Fruit fly (Drosophila melanogaster): ENCODE results near the gene Hsc70-1.

Gene Hsc70-1

DNA sequence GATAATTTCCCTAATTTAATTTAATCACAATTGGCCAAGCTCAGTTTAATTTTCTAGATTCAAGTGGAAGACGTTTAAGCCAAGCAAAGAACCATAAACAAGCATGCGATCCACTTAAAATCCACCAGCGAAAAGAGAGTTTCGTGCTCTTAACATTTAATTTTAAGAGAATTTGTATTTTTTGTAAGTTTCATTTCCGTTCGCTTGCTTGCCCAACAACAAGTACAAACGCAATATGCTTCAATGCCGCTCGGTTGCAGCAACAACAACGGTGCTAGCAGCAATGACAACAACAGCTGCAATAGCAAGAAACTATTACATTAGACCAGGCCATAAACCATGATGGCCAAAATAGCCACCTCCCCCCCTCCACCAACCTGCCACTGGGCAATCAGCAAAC, 39.0 kb upstream of the Hsc70-1 start:
- TF ChIP-seq odd (GFP tag; optimal IDR thresholded peaks at IDR 0.05): peak; percentile 7
- peak; percentile 88; the same call in 2 of the 4 replicates for TF ChIP-seq chinmo (GFP tag; IDR thresholded peaks at IDR 0.05; ENCODE audit: partially characterized antibody)
- no peak for TF ChIP-seq CG18619 (GFP tag; optimal IDR thresholded peaks at IDR 0.05)
- TF ChIP-seq CG8924 (tag; optimal IDR thresholded peaks at IDR 0.05): no peak
- TF ChIP-seq CG5953 (GFP tag; IDR thresholded peaks at IDR 0.05): no peak
- TF ChIP-seq phol (tag; optimal IDR thresholded peaks at IDR 0.05): no peak
- no peak for TF ChIP-seq CG16779 (GFP tag; IDR thresholded peaks at IDR 0.05)
- TF ChIP-seq MESR4 (GFP tag; optimal IDR thresholded peaks at IDR 0.05): no peak
- no peak for TF ChIP-seq maf-S (GFP tag; optimal IDR thresholded peaks at IDR 0.05)
- TF ChIP-seq peb (GFP tag; IDR thresholded peaks at IDR 0.05): no peak
- no peak for TF ChIP-seq ttk (GFP tag; IDR thresholded peaks at IDR 0.05)
- no peak for TF ChIP-seq CG2199 (GFP tag; IDR thresholded peaks at IDR 0.05)
- TF ChIP-seq zen (tag; optimal IDR thresholded peaks at IDR 0.05): no peak
- TF ChIP-seq Trl (optimal IDR thresholded peaks at IDR 0.05): peak; percentile 51 to 56
- TF ChIP-seq Trl (GFP tag; optimal IDR thresholded peaks at IDR 0.05): no peak
- TF ChIP-seq Hsf (GFP tag; optimal IDR thresholded peaks at IDR 0.05): no peak
- peak; percentile 68 for TF ChIP-seq CG4360 (GFP tag; IDR thresholded peaks at IDR 0.05)
- no peak for TF ChIP-seq CG1792 (GFP tag; optimal IDR thresholded peaks at IDR 0.05)
- peak; percentile 45; the same call in 1 of the 3 replicates for TF ChIP-seq so (GFP tag; IDR thresholded peaks at IDR 0.05)
- TF ChIP-seq bigmax (GFP tag; optimal IDR thresholded peaks at IDR 0.05): no peak
- no peak for TF ChIP-seq croc (GFP tag; conservative IDR thresholded peaks at IDR 0.05)
- TF ChIP-seq insv (GFP tag; optimal IDR thresholded peaks at IDR 0.05): no peak
- no peak for TF ChIP-seq fd3F (GFP tag; optimal IDR thresholded peaks at IDR 0.05)
- TF ChIP-seq Bgb (GFP tag; IDR thresholded peaks at IDR 0.05; ENCODE audit: partially characterized antibody): no peak
- no peak for TF ChIP-seq CG9727 (GFP tag; optimal IDR thresholded peaks at IDR 0.05)
- no peak for TF ChIP-seq hbn (GFP tag; IDR thresholded peaks at IDR 0.05; ENCODE audit: partially characterized antibody)
- no peak for TF ChIP-seq CG5245 (GFP tag; optimal IDR thresholded peaks at IDR 0.05)
- TF ChIP-seq stwl (tag; optimal IDR thresholded peaks at IDR 0.05): peak; percentile 14
- no peak for TF ChIP-seq Side (GFP tag; optimal IDR thresholded peaks at IDR 0.05)
- no peak for TF ChIP-seq Asciz (GFP tag; optimal IDR thresholded peaks at IDR 0.05)
- TF ChIP-seq CG13775 (GFP tag; optimal IDR thresholded peaks at IDR 0.05): no peak
- no peak for TF ChIP-seq D (optimal IDR thresholded peaks at IDR 0.05)
- no peak for TF ChIP-seq D (GFP tag; optimal IDR thresholded peaks at IDR 0.05)
- no peak for TF ChIP-seq Antp (GFP tag; optimal IDR thresholded peaks at IDR 0.05)
- TF ChIP-seq CG6272 (GFP tag; IDR thresholded peaks at IDR 0.05): no peak
- TF ChIP-seq ind (GFP tag; optimal IDR thresholded peaks at IDR 0.05): no peak
- TF ChIP-seq ERR (GFP tag; optimal IDR thresholded peaks at IDR 0.05): no peak
- no peak for TF ChIP-seq CG12155 (GFP tag; optimal IDR thresholded peaks at IDR 0.05)
- no peak for TF ChIP-seq gsb (GFP tag; IDR thresholded peaks at IDR 0.05)
- TF ChIP-seq zen2 (GFP tag; IDR thresholded peaks at IDR 0.05; ENCODE audit: partially characterized antibody): no peak
- no peak for TF ChIP-seq lmd (GFP tag; IDR thresholded peaks at IDR 0.05)
- no peak for TF ChIP-seq kay (GFP tag; optimal IDR thresholded peaks at IDR 0.05)
- TF ChIP-seq sim (GFP tag; IDR thresholded peaks at IDR 0.05): no peak
- no peak for TF ChIP-seq MBD-R2 (GFP tag; IDR thresholded peaks at IDR 0.05)
- peak; percentile 57 for TF ChIP-seq sens (GFP tag)
- TF ChIP-seq sna (GFP tag; IDR thresholded peaks at IDR 0.05; ENCODE audit: partially characterized antibody): 0 out of 2 replicates have a peak, but pooled peaks have one; percentile 16
- no peak for TF ChIP-seq ems (GFP tag; optimal IDR thresholded peaks at IDR 0.05)
- TF ChIP-seq CG6175 (GFP tag; IDR thresholded peaks at IDR 0.05): no peak
- TF ChIP-seq vnd (GFP tag; IDR thresholded peaks at IDR 0.05; ENCODE audit: partially characterized antibody): no peak
- TF ChIP-seq trh (GFP tag; optimal IDR thresholded peaks at IDR 0.05): no peak
- TF ChIP-seq Lhr (GFP tag; optimal IDR thresholded peaks at IDR 0.05): no peak
- no peak for TF ChIP-seq CG33213 (GFP tag; optimal IDR thresholded peaks at IDR 0.05)
- no peak for TF ChIP-seq CG12659 (GFP tag; optimal IDR thresholded peaks at IDR 0.05)

Measured in whole organism, embryonic.